Worm (Caenorhabditis elegans): Measurements from ENCODE around the gene Y116A8C.467.
"Not testable (repeated sequence)": the region's sequence is repeated elsewhere in the genome, so short reads cannot be mapped to it uniquely, and the experiment has no call there.

Gene Y116A8C.467

ce11 chrIV:17063700-17064099, at the start of gene Y116A8C.467:
Gene Y116A8C.467, minus strand, starts transcription at chrIV:17063800.
- TF ChIP-seq ama-1 (optimal IDR thresholded peaks at IDR 0.05); hmbx-1 (tag; optimal IDR thresholded peaks at IDR 0.05); sea-1 (GFP tag; conservative IDR thresholded peaks at IDR 0.05): not testable (repeated sequence)

- TF ChIP-seq hnd-1 (tag; optimal IDR thresholded peaks at IDR 0.05) (no peak), flt-1 (GFP tag; IDR thresholded peaks at IDR 0.05) (no peak), ceh-13 (GFP tag; optimal IDR thresholded peaks at IDR 0.05) (no peak), B0310.2 (tag; optimal IDR thresholded peaks at IDR 0.05) (no peak), pes-1 (GFP tag; IDR thresholded peaks at IDR 0.05) (no peak), aly-1 (tag; optimal IDR thresholded peaks at IDR 0.05) (no peak), ceh-36 (tag; optimal IDR thresholded peaks at IDR 0.05) (no peak), hmg-4 (GFP tag; optimal IDR thresholded peaks at IDR 0.05) (no peak), ama-1 (optimal IDR thresholded peaks at IDR 0.05) (no peak), tbx-37 (GFP tag; conservative IDR thresholded peaks at IDR 0.05) (no peak), sea-1 (GFP tag; conservative IDR thresholded peaks at IDR 0.05) (no peak), scrt-1 (GFP tag; IDR thresholded peaks at IDR 0.05) (no peak), tra-4 (tag; optimal IDR thresholded peaks at IDR 0.05) (no peak), ets-7 (tag; optimal IDR thresholded peaks at IDR 0.05) (no peak)
These were observed 48.2 kb upstream of the Y116A8C.467 start, which contains the start of gene Y116A8C.33 for ce11 chrIV:17111813-17112212. Gene Y116A8C.33, plus strand, starts transcription at chrIV:17112113.

- no peak for TF ChIP-seq hnd-1 (tag; optimal IDR thresholded peaks at IDR 0.05)
- TF ChIP-seq ceh-13 (GFP tag; optimal IDR thresholded peaks at IDR 0.05): no peak
- no peak for TF ChIP-seq scrt-1 (GFP tag; IDR thresholded peaks at IDR 0.05)
- TF ChIP-seq aly-1 (tag; optimal IDR thresholded peaks at IDR 0.05): no peak
- no peak for TF ChIP-seq ceh-36 (tag; optimal IDR thresholded peaks at IDR 0.05)
- TF ChIP-seq sea-1 (GFP tag; conservative IDR thresholded peaks at IDR 0.05): no peak
- no peak for TF ChIP-seq B0310.2 (tag; optimal IDR thresholded peaks at IDR 0.05)
- TF ChIP-seq pes-1 (GFP tag; IDR thresholded peaks at IDR 0.05): no peak
- no peak for TF ChIP-seq F13C5.2 (tag; optimal IDR thresholded peaks at IDR 0.05)
- TF ChIP-seq flt-1 (GFP tag; IDR thresholded peaks at IDR 0.05): no peak
- TF ChIP-seq hmg-4 (GFP tag; optimal IDR thresholded peaks at IDR 0.05): no peak
- no peak for TF ChIP-seq ama-1 (optimal IDR thresholded peaks at IDR 0.05)
- no peak for TF ChIP-seq tbx-11 (GFP tag; IDR thresholded peaks at IDR 0.05)
- TF ChIP-seq hmbx-1 (tag; optimal IDR thresholded peaks at IDR 0.05): no peak
- no peak for TF ChIP-seq ets-7 (tag; optimal IDR thresholded peaks at IDR 0.05)
- no peak for TF ChIP-seq tra-4 (tag; optimal IDR thresholded peaks at IDR 0.05)
- TF ChIP-seq tbx-37 (GFP tag; conservative IDR thresholded peaks at IDR 0.05): no peak
These were observed 47.3 kb upstream of the Y116A8C.467 start, which contains the start of gene sfa-1 for ce11 chrIV:17110882-17111281. Gene sfa-1, minus strand, starts transcription at chrIV:17110982.

ce11 chrIV:17109436-17109835, 45.8 kb upstream of the Y116A8C.467 start:
- TF ChIP-seq hnd-1 (tag; optimal IDR thresholded peaks at IDR 0.05) (no peak), B0310.2 (tag; optimal IDR thresholded peaks at IDR 0.05) (no peak), hmbx-1 (tag; optimal IDR thresholded peaks at IDR 0.05) (no peak)

ce11 chrIV:17108805-17109204, 45.2 kb upstream of the Y116A8C.467 start:
- TF ChIP-seq B0310.2 (tag; optimal IDR thresholded peaks at IDR 0.05) (no peak), hmbx-1 (tag; optimal IDR thresholded peaks at IDR 0.05) (no peak)

- TF ChIP-seq hmbx-1 (tag; optimal IDR thresholded peaks at IDR 0.05) (no peak), pes-1 (GFP tag; IDR thresholded peaks at IDR 0.05) (peak; percentile 80), ceh-13 (GFP tag; optimal IDR thresholded peaks at IDR 0.05) (peak; percentile 29), sea-1 (GFP tag; conservative IDR thresholded peaks at IDR 0.05) (0 out of 2 replicates have a peak, but pooled peaks have one; percentile 9)
These were observed 44.6 kb upstream of the Y116A8C.467 start for ce11 chrIV:17108200-17108599.

- TF ChIP-seq aly-1 (tag; optimal IDR thresholded peaks at IDR 0.05) (peak; percentile 57), tbx-37 (GFP tag; conservative IDR thresholded peaks at IDR 0.05) (no peak)
These were observed 42.0 kb upstream of the Y116A8C.467 start for ce11 chrIV:17105578-17105977.

ce11 chrIV:17104157-17104872, 40.7 kb upstream of the Y116A8C.467 start:
- TF ChIP-seq tbx-11 (GFP tag; IDR thresholded peaks at IDR 0.05): no peak
- peak; percentile 5; the same call in 1 of the 2 replicates for TF ChIP-seq scrt-1 (GFP tag; IDR thresholded peaks at IDR 0.05)

- TF ChIP-seq hmg-4 (GFP tag; optimal IDR thresholded peaks at IDR 0.05) (no peak), B0310.2 (tag; optimal IDR thresholded peaks at IDR 0.05) (no peak), ceh-36 (tag; optimal IDR thresholded peaks at IDR 0.05) (no peak), hnd-1 (tag; optimal IDR thresholded peaks at IDR 0.05) (no peak), aly-1 (tag; optimal IDR thresholded peaks at IDR 0.05) (no peak), tra-4 (tag; optimal IDR thresholded peaks at IDR 0.05) (no peak), F13C5.2 (tag; optimal IDR thresholded peaks at IDR 0.05) (no peak)
These were observed 40.0 kb upstream of the Y116A8C.467 start, which contains the start of gene Y116A8C.30 for ce11 chrIV:17103615-17104014. Gene Y116A8C.30, minus strand, starts transcription at chrIV:17103715.
